Fruit fly (Drosophila melanogaster) whole organism, embryonic: ENCODE data around the gene CG12592.

Experiments used
- B-H1 ChIP-seq: fragments of 200-800 bp; sonication (Bioruptor generic); IDR thresholded peaks from 3 replicates; pipeline ENCODE4 v1.3.6; 2022; ENCODE audit warnings: missing biosample characterization, missing genetic modification characterization
- Bteb2 ChIP-seq: fragments of 200-800 bp; sonication (Bioruptor generic); optimal IDR thresholded peaks from 2 replicates; lab custom pipeline; 2016; ENCODE audit warnings: missing biosample characterization, missing genetic modification characterization
- CG10431 ChIP-seq: fragments of 200-800 bp; sonication (Bioruptor generic); optimal IDR thresholded peaks from 3 replicates; lab custom pipeline; 2018; ENCODE audit warnings: missing biosample characterization, mild to moderate bottlenecking, missing genetic modification characterization
- CG13424 ChIP-seq: fragments of 200-800 bp; sonication (Bioruptor generic); optimal IDR thresholded peaks from 2 replicates; lab custom pipeline; 2019; ENCODE audit warnings: missing biosample characterization, mild to moderate bottlenecking, missing genetic modification characterization, moderate library complexity
- CG13624 ChIP-seq: fragments of 200-800 bp; sonication (Bioruptor generic); optimal IDR thresholded peaks from 2 replicates; lab custom pipeline; 2016; ENCODE audit warnings: missing biosample characterization, missing genetic modification characterization
- CG14965 ChIP-seq: fragments of 200-800 bp; sonication (Bioruptor generic); optimal IDR thresholded peaks from 2 replicates; lab custom pipeline; 2016; ENCODE audit warnings: missing biosample characterization, missing genetic modification characterization, borderline replicate concordance
- CG1603 ChIP-seq: fragments of 200-800 bp; sonication (Bioruptor generic); optimal IDR thresholded peaks from 2 replicates; lab custom pipeline; 2019; ENCODE audit warnings: missing biosample characterization, mild to moderate bottlenecking, missing genetic modification characterization, moderate library complexity
- CG16779 ChIP-seq: fragments of 200-800 bp; sonication (Bioruptor generic); IDR thresholded peaks from 2 replicates; pipeline ENCODE4 v1.3.6; 2022; ENCODE audit warnings: missing biosample characterization, missing genetic modification characterization
- CG17328 ChIP-seq: fragments of 200-800 bp; sonication (Bioruptor generic); IDR thresholded peaks from 2 replicates; pipeline ENCODE4 v1.3.6; 2022; ENCODE audit warnings: missing biosample characterization, missing genetic modification characterization
- CG17359 ChIP-seq: fragments of 200-800 bp; sonication (Bioruptor generic); optimal IDR thresholded peaks from 3 replicates; lab custom pipeline; 2018; ENCODE audit warnings: missing biosample characterization, mild to moderate bottlenecking, missing genetic modification characterization, moderate library complexity
- CG17802 ChIP-seq: fragments of 200-800 bp; sonication (Bioruptor generic); optimal IDR thresholded peaks from 2 replicates; lab custom pipeline; 2018; ENCODE audit warnings: missing biosample characterization, mild to moderate bottlenecking, missing genetic modification characterization, moderate library complexity
- CG2120 ChIP-seq: fragments of 200-800 bp; sonication (Bioruptor generic); optimal IDR thresholded peaks from 3 replicates; lab custom pipeline; 2016; ENCODE audit warnings: missing biosample characterization, missing genetic modification characterization
- CG2712 ChIP-seq: fragments of 200-800 bp; optimal IDR thresholded peaks from 3 replicates; lab custom pipeline; 2019; ENCODE audit warnings: missing biosample characterization, mild to moderate bottlenecking, missing genetic modification characterization, moderate library complexity
- CG33213 ChIP-seq: fragments of 200-800 bp; sonication (Bioruptor generic); optimal IDR thresholded peaks from 3 replicates; lab custom pipeline; 2016; ENCODE audit warnings: missing biosample characterization, missing genetic modification characterization
- CG4424 ChIP-seq: fragments of 200-800 bp; sonication (Bioruptor generic); optimal IDR thresholded peaks from 3 replicates; lab custom pipeline; 2016; ENCODE audit warnings: missing biosample characterization, missing genetic modification characterization
- CG8281 ChIP-seq: fragments of 200-800 bp; sonication (Bioruptor generic); optimal IDR thresholded peaks from 2 replicates; lab custom pipeline; 2018; ENCODE audit warnings: missing biosample characterization, mild to moderate bottlenecking, missing genetic modification characterization, moderate library complexity
- Dek ChIP-seq: fragments of 200-800 bp; sonication (Bioruptor generic); optimal IDR thresholded peaks from 3 replicates; lab custom pipeline; 2019; ENCODE audit warnings: missing biosample characterization, mild to moderate bottlenecking, missing genetic modification characterization, moderate library complexity
- Dfd ChIP-seq, 2 experiments: fragments of >200 bp; optimal IDR thresholded peaks; 2 replicates each; lab custom pipeline; 2017; ENCODE audit warnings: missing biosample characterization in 2 of 2, missing genetic modification characterization in 2 of 2
- Doc3 ChIP-seq: fragments of 200-800 bp; sonication (Bioruptor generic); IDR thresholded peaks from 3 replicates; pipeline ENCODE4 v1.3.6; 2022; ENCODE audit warnings: missing biosample characterization, missing genetic modification characterization; ENCODE audit not compliant: partially characterized antibody
- GATAe ChIP-seq: fragments of 200-800 bp; sonication (Bioruptor generic); conservative IDR thresholded peaks from 2 replicates; pipeline ENCODE4 v1.3.6; 2022; ENCODE audit warnings: missing biosample characterization, missing genetic modification characterization
- Hr39 ChIP-seq: fragments of >200 bp; optimal IDR thresholded peaks from 2 replicates; lab custom pipeline; 2017
- Max ChIP-seq: fragments of 200-800 bp; sonication (Bioruptor generic); optimal IDR thresholded peaks from 2 replicates; lab custom pipeline; 2016; ENCODE audit warnings: missing biosample characterization, mild to moderate bottlenecking, missing genetic modification characterization
- Nf-YB ChIP-seq: fragments of 200-800 bp; sonication (Bioruptor generic); optimal IDR thresholded peaks from 3 replicates; lab custom pipeline; 2019; ENCODE audit warnings: missing biosample characterization, mild to moderate bottlenecking, missing genetic modification characterization, moderate library complexity
- Ptx1 ChIP-seq: fragments of 200-800 bp; sonication (Bioruptor generic); IDR thresholded peaks from 2 replicates; pipeline ENCODE4 v1.3.6; 2022; ENCODE audit warnings: missing biosample characterization, missing genetic modification characterization
- Side ChIP-seq: fragments of 200-800 bp; sonication (Bioruptor generic); optimal IDR thresholded peaks from 2 replicates; lab custom pipeline; 2016; ENCODE audit warnings: missing biosample characterization, missing genetic modification characterization
- Ssrp ChIP-seq: fragments of 200-800 bp; sonication (Bioruptor generic); optimal IDR thresholded peaks from 2 replicates; lab custom pipeline; 2018; ENCODE audit warnings: missing biosample characterization, mild to moderate bottlenecking, missing genetic modification characterization, moderate library complexity
- ab ChIP-seq: fragments of 200-800 bp; sonication (Bioruptor generic); optimal IDR thresholded peaks from 2 replicates; lab custom pipeline; 2016; ENCODE audit warnings: missing biosample characterization, missing genetic modification characterization
- ara ChIP-seq: fragments of 200-800 bp; sonication (Bioruptor generic); IDR thresholded peaks from 2 replicates; pipeline ENCODE4 v1.3.6; 2022; ENCODE audit warnings: missing biosample characterization, missing genetic modification characterization
- cg ChIP-seq: fragments of 200-800 bp; sonication (Bioruptor generic); optimal IDR thresholded peaks from 3 replicates; lab custom pipeline; 2019; ENCODE audit warnings: missing biosample characterization, mild to moderate bottlenecking, missing genetic modification characterization, moderate library complexity
- da ChIP-seq: fragments of 200-800 bp; sonication (Bioruptor generic); optimal IDR thresholded peaks from 2 replicates; lab custom pipeline; 2016; ENCODE audit warnings: missing biosample characterization, missing genetic modification characterization
- danr ChIP-seq: fragments of 200-800 bp; sonication (Bioruptor generic); IDR thresholded peaks from 2 replicates; pipeline ENCODE4 v1.3.6; 2022; ENCODE audit warnings: missing biosample characterization, missing genetic modification characterization
- dati ChIP-seq: fragments of 200-800 bp; sonication (Bioruptor generic); IDR thresholded peaks from 2 replicates; pipeline ENCODE4 v1.3.6; 2022; ENCODE audit warnings: missing biosample characterization, missing genetic modification characterization
- dmrt99B ChIP-seq: fragments of 200-800 bp; sonication (Bioruptor generic); optimal IDR thresholded peaks from 2 replicates; lab custom pipeline; 2018; ENCODE audit warnings: missing biosample characterization, mild to moderate bottlenecking, missing genetic modification characterization, moderate library complexity
- ewg ChIP-seq: fragments of 200-800 bp; sonication (Bioruptor generic); optimal IDR thresholded peaks from 3 replicates; lab custom pipeline; 2017; ENCODE audit warnings: mild to moderate bottlenecking, missing biosample characterization, missing genetic modification reagents, missing genetic modification characterization
- fd102C ChIP-seq: fragments of 200-800 bp; sonication (Bioruptor generic); optimal IDR thresholded peaks from 2 replicates; lab custom pipeline; 2018; ENCODE audit warnings: missing biosample characterization, mild to moderate bottlenecking, missing genetic modification characterization, moderate library complexity
- hth ChIP-seq: fragments of >200 bp; optimal IDR thresholded peaks from 2 replicates; lab custom pipeline; 2017; ENCODE audit warnings: inconsistent platforms
- ken ChIP-seq: fragments of 200-800 bp; sonication (Bioruptor generic); IDR thresholded peaks from 3 replicates; pipeline ENCODE4 v1.3.6; 2022; ENCODE audit warnings: missing biosample characterization, missing genetic modification characterization
- prd ChIP-seq, 3 experiments: fragments of >200 bp in 2 of 3; fragments of 200-800 bp in 1 of 3; sonication (Bioruptor generic) in 1 of 3; optimal IDR thresholded peaks in 2 of 3; IDR thresholded peaks in 1 of 3; 2 replicates in 2 of 3; 3 replicates in 1 of 3; pipeline versions ENCODE4 v1.3.6 to Lab custom; 2017 to 2022; ENCODE audit warnings: missing biosample characterization in 1 of 3, missing genetic modification characterization in 1 of 3
- psq ChIP-seq: fragments of 200-800 bp; sonication (Bioruptor generic); optimal IDR thresholded peaks from 2 replicates; lab custom pipeline; 2017; ENCODE audit warnings: missing biosample characterization, missing genetic modification characterization
- pzg ChIP-seq: fragments of 200-800 bp; sonication (Bioruptor generic); optimal IDR thresholded peaks from 3 replicates; lab custom pipeline; 2018; ENCODE audit warnings: missing biosample characterization, mild to moderate bottlenecking, missing genetic modification characterization, moderate library complexity
- salm ChIP-seq: fragments of 200-800 bp; sonication (Bioruptor generic); optimal IDR thresholded peaks from 2 replicates; lab custom pipeline; 2018; ENCODE audit warnings: missing biosample characterization, mild to moderate bottlenecking, missing genetic modification characterization
- sens ChIP-seq: fragments of 200-800 bp; sonication (Bioruptor generic); peaks from one replicate; lab custom pipeline; 2016; ENCODE audit warnings: missing biosample characterization, missing genetic modification characterization
- sisA ChIP-seq: fragments of 200-800 bp; sonication (Bioruptor generic); IDR thresholded peaks from 2 replicates; pipeline ENCODE4 v1.3.6; 2022; ENCODE audit warnings: missing biosample characterization, missing genetic modification characterization
- slou ChIP-seq: fragments of 200-800 bp; sonication (Bioruptor generic); optimal IDR thresholded peaks from 3 replicates; lab custom pipeline; 2016; ENCODE audit warnings: missing biosample characterization, missing genetic modification characterization
- sqz ChIP-seq: fragments of 200-800 bp; sonication (Bioruptor generic); optimal IDR thresholded peaks from 3 replicates; lab custom pipeline; 2018; ENCODE audit warnings: missing biosample characterization, mild to moderate bottlenecking, missing genetic modification characterization
- tap ChIP-seq: fragments of 200-800 bp; optimal IDR thresholded peaks from 3 replicates; lab custom pipeline; 2019; ENCODE audit warnings: missing biosample characterization, mild to moderate bottlenecking, missing genetic modification characterization, moderate library complexity
- unc-4 ChIP-seq: fragments of 200-800 bp; sonication (Bioruptor generic); IDR thresholded peaks from 2 replicates; pipeline ENCODE4 v1.3.6; 2022; ENCODE audit warnings: missing biosample characterization, missing genetic modification characterization; ENCODE audit not compliant: partially characterized antibody
- vvl ChIP-seq: fragments of 200-800 bp; sonication (Bioruptor generic); IDR thresholded peaks from 2 replicates; pipeline ENCODE4 v1.3.6; 2022; ENCODE audit warnings: missing biosample characterization, missing genetic modification characterization
- zen2 ChIP-seq: fragments of 200-800 bp; sonication (Bioruptor generic); IDR thresholded peaks from 3 replicates; pipeline ENCODE4 v1.3.6; 2022; ENCODE audit warnings: missing biosample characterization, missing genetic modification characterization; ENCODE audit not compliant: partially characterized antibody
- zf30C ChIP-seq: fragments of 200-800 bp; sonication (Bioruptor generic); optimal IDR thresholded peaks from 3 replicates; lab custom pipeline; 2018; ENCODE audit warnings: missing biosample characterization, mild to moderate bottlenecking, missing genetic modification characterization

CG12592 gene

dm6 chr3R:10356563-10357363 is 18.6 kb downstream of the CG12592 start (continued):
- TF ChIP-seq pzg (GFP tag; lab: Kevin White, UChicago) (no peak), slou (GFP tag; lab: Kevin White, UChicago) (peak; percentile 20), Hr39 (lab: Kevin White, UChicago) (no peak), CG17328 (no peak), Dfd (GFP tag; optimal IDR thresholded peaks at IDR 0.05; lab: Kevin White, UChicago) (no peak), ken (GFP tag; lab: Robert Waterston, UW) (no peak), unc-4 (GFP tag; lab: Robert Waterston, UW) (no peak), Side (GFP tag; lab: Kevin White, UChicago) (peak; percentile 83), Dek (peak; percentile 84), CG33213 (GFP tag; lab: Kevin White, UChicago) (peak; percentile 67), psq (GFP tag; lab: Kevin White, UChicago) (peak; percentile 0), Bteb2 (peak; percentile 62), CG14965 (GFP tag; lab: Kevin White, UChicago) (peak; percentile 49), hth (no peak), ara (GFP tag; lab: Robert Waterston, UW) (no peak), prd (optimal IDR thresholded peaks at IDR 0.05; lab: Kevin White, UChicago) (no peak), prd (GFP tag; IDR thresholded peaks at IDR 0.05; lab: Robert Waterston, UW) (no peak), sisA (GFP tag; lab: Robert Waterston, UW) (no peak), Ssrp (tag; lab: Kevin White, UChicago) (peak; percentile 71), B-H1 (GFP tag; lab: Robert Waterston, UW) (no peak; the same call in 2 of the 3 replicates), Ptx1 (GFP tag; lab: Robert Waterston, UW) (no peak), Nf-YB (GFP tag; lab: Kevin White, UChicago) (peak; percentile 57), CG2120 (GFP tag; lab: Kevin White, UChicago) (peak; percentile 80), zf30C (GFP tag; lab: Kevin White, UChicago) (peak; percentile 97), CG10431 (GFP tag; lab: Kevin White, UChicago) (no peak), sens (GFP tag; lab: Kevin White, UChicago) (peak; percentile 97), CG8281 (peak; percentile 35), tap (tag; lab: Kevin White, UChicago) (peak; percentile 83), da (GFP tag; lab: Kevin White, UChicago) (no peak), zen2 (GFP tag; lab: Robert Waterston, UW) (no peak), Max (GFP tag; lab: Kevin White, UChicago) (peak; percentile 79), CG13424 (tag; lab: Kevin White, UChicago) (peak; percentile 83), CG2712 (tag; lab: Kevin White, UChicago) (peak; percentile 87), CG1603 (tag; lab: Kevin White, UChicago) (peak; percentile 85), dati (GFP tag; lab: Robert Waterston, UW) (no peak)

DNA sequence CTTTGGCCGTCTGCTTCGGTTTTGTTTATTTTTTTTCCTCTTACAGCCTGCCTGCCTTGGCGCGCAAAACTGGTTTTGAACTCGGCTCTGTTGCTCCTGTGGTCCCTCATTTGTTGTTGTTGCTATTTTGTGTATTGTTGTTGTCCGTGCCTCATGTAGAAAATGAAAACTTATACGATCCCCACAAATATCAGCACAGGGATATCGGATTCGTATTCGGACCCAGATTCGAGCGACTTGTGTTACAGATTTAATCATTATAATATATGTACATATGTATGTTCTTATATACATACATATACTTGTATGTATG is 19.2 kb downstream of the CG12592 start:
- TF ChIP-seq sisA (GFP tag; lab: Robert Waterston, UW) (no peak), GATAe (GFP tag; lab: Robert Waterston, UW) (no peak), CG13624 (GFP tag; lab: Kevin White, UChicago) (no peak), CG17802 (tag; lab: Kevin White, UChicago) (no peak), cg (GFP tag; lab: Kevin White, UChicago) (peak; percentile 52), ab (GFP tag; lab: Kevin White, UChicago) (no peak), ewg (GFP tag; lab: Kevin White, UChicago) (no peak), CG17328 (no peak), Doc3 (no peak), CG17359 (tag; lab: Kevin White, UChicago) (peak; percentile 61), salm (tag; lab: Kevin White, UChicago) (no peak), vvl (no peak; the same call in 1 of the 2 replicates), dmrt99B (tag; lab: Kevin White, UChicago) (no peak), CG16779 (GFP tag; lab: Robert Waterston, UW) (no peak), fd102C (GFP tag; lab: Kevin White, UChicago) (no peak), Ssrp (tag; lab: Kevin White, UChicago) (no peak), danr (GFP tag; lab: Robert Waterston, UW) (no peak), sqz (GFP tag; lab: Kevin White, UChicago) (peak; percentile 47), CG4424 (no peak)
